Worm (Caenorhabditis elegans) whole organism, L2 larva: ENCODE measurements around the gene nlp-1.

ENCODE experiments used
- Y55F3AM.14 ChIP-seq: fragments of 200-800 bp; sonication (Bioruptor generic); optimal IDR thresholded peaks from 2 replicates; lab custom pipeline; 2018; ENCODE audit warnings: mild to moderate bottlenecking, missing genetic modification characterization, missing compliant biosample characterization
- ZK546.5 ChIP-seq: sonication (generic microtip); optimal IDR thresholded peaks from 2 replicates; lab custom pipeline; 2017; ENCODE audit warnings: missing biosample characterization, missing genetic modification characterization
- blmp-1 ChIP-seq: sonication (generic microtip); optimal IDR thresholded peaks from 2 replicates; lab custom pipeline; 2017; ENCODE audit warnings: missing genetic modification characterization, mild to moderate bottlenecking, missing compliant biosample characterization, antibody characterized with exemption, moderate library complexity; ENCODE audit not compliant: insufficient read depth
- ceh-16 ChIP-seq: fragments of 150-350 bp; optimal IDR thresholded peaks from 2 replicates; lab custom pipeline; 2014; ENCODE audit warnings: missing biosample characterization, missing genetic modification characterization
- crh-2 ChIP-seq: sonication (generic microtip); optimal IDR thresholded peaks from 2 replicates; lab custom pipeline; 2017; ENCODE audit warnings: missing biosample characterization, missing genetic modification characterization
- dmd-4 ChIP-seq: sonication (generic microtip); optimal IDR thresholded peaks from 2 replicates; lab custom pipeline; 2017; ENCODE audit warnings: missing biosample characterization, missing genetic modification characterization
- egl-27 ChIP-seq: sonication (generic microtip); optimal IDR thresholded peaks from 3 replicates; lab custom pipeline; 2017; ENCODE audit warnings: missing biosample characterization, missing genetic modification reagents, missing genetic modification characterization
- elt-1 ChIP-seq: fragments of 150-350 bp; optimal IDR thresholded peaks from 2 replicates; lab custom pipeline; 2014; ENCODE audit warnings: missing biosample characterization, missing genetic modification characterization
- fos-1 ChIP-seq: fragments of 150-350 bp; optimal IDR thresholded peaks from 2 replicates; lab custom pipeline; 2014; ENCODE audit warnings: missing biosample characterization, missing genetic modification characterization
- gmeb-1 ChIP-seq: fragments of 150-350 bp; optimal IDR thresholded peaks from 2 replicates; lab custom pipeline; 2014; ENCODE audit warnings: missing biosample characterization, missing genetic modification characterization
- lin-11 ChIP-seq: fragments of 150-350 bp; sonication (generic microtip); optimal IDR thresholded peaks from 2 replicates; lab custom pipeline; 2014; ENCODE audit warnings: missing biosample characterization, missing genetic modification characterization, inconsistent platforms, mixed read lengths
- lin-39 ChIP-seq: fragments of 150-350 bp; optimal IDR thresholded peaks from 2 replicates; lab custom pipeline; 2014; ENCODE audit warnings: missing biosample characterization, missing genetic modification reagents, missing genetic modification characterization
- mab-5 ChIP-seq: fragments of 150-350 bp; optimal IDR thresholded peaks from 2 replicates; lab custom pipeline; 2014; ENCODE audit warnings: missing biosample characterization, missing genetic modification characterization
- mbf-1 ChIP-seq: sonication (generic microtip); optimal IDR thresholded peaks from 2 replicates; lab custom pipeline; 2017; ENCODE audit warnings: missing biosample characterization, missing genetic modification characterization
- nhr-10 ChIP-seq: sonication (generic microtip); optimal IDR thresholded peaks from 2 replicates; lab custom pipeline; 2017; ENCODE audit warnings: missing biosample characterization, missing genetic modification characterization
- nhr-11 ChIP-seq: fragments of 150-350 bp; optimal IDR thresholded peaks from 2 replicates; lab custom pipeline; 2014; ENCODE audit warnings: missing biosample characterization, missing genetic modification characterization
- nhr-129 ChIP-seq: fragments of 150-350 bp; optimal IDR thresholded peaks from 2 replicates; lab custom pipeline; 2014; ENCODE audit warnings: missing biosample characterization, missing genetic modification characterization
- nhr-21 ChIP-seq: fragments of 150-350 bp; optimal IDR thresholded peaks from 2 replicates; lab custom pipeline; 2014; ENCODE audit warnings: missing biosample characterization, missing genetic modification characterization
- nhr-23 ChIP-seq: fragments of 150-350 bp; optimal IDR thresholded peaks from 2 replicates; lab custom pipeline; 2014; ENCODE audit warnings: missing biosample characterization, missing genetic modification reagents, missing genetic modification characterization
- nhr-237 ChIP-seq: fragments of 150-350 bp; optimal IDR thresholded peaks from 2 replicates; lab custom pipeline; 2014; ENCODE audit warnings: missing biosample characterization, missing genetic modification characterization
- nhr-25 ChIP-seq: fragments of 150-350 bp; sonication (generic microtip); optimal IDR thresholded peaks from 3 replicates; lab custom pipeline; 2014; ENCODE audit warnings: missing biosample characterization, missing genetic modification characterization
- nhr-6 ChIP-seq: fragments of 150-350 bp; optimal IDR thresholded peaks from 2 replicates; lab custom pipeline; 2014; ENCODE audit warnings: missing biosample characterization, missing genetic modification characterization
- nhr-77 ChIP-seq: fragments of 150-350 bp; optimal IDR thresholded peaks from 2 replicates; lab custom pipeline; 2014; ENCODE audit warnings: missing biosample characterization, missing genetic modification characterization
- peb-1 ChIP-seq: fragments of 150-350 bp; optimal IDR thresholded peaks from 2 replicates; lab custom pipeline; 2014; ENCODE audit warnings: missing biosample characterization, missing genetic modification characterization
- sem-4 ChIP-seq: fragments of 150-350 bp; optimal IDR thresholded peaks from 2 replicates; lab custom pipeline; 2014; ENCODE audit warnings: missing biosample characterization, missing genetic modification reagents, missing genetic modification characterization
- skn-1 ChIP-seq: sonication (generic microtip); optimal IDR thresholded peaks from 2 replicates; lab custom pipeline; 2017; ENCODE audit warnings: missing biosample characterization, missing genetic modification characterization
- sma-3 ChIP-seq: sonication (generic microtip); optimal IDR thresholded peaks from 2 replicates; lab custom pipeline; 2016; ENCODE audit warnings: missing genetic modification reagents, missing genetic modification characterization, missing compliant biosample characterization
- sma-9 ChIP-seq, 2 experiments: fragments of 150-350 bp in 1 of 2; sonication (generic microtip) in 1 of 2; optimal IDR thresholded peaks; 2 replicates each; lab custom pipeline; 2014 to 2016; ENCODE audit warnings: missing genetic modification characterization in 2 of 2, mild to moderate bottlenecking in 1 of 2, missing biosample characterization in 1 of 2, missing compliant biosample characterization in 1 of 2, missing genetic modification reagents in 1 of 2, moderate library complexity in 1 of 2
- snpc-4 ChIP-seq: fragments of 150-350 bp; optimal IDR thresholded peaks from 2 replicates; lab custom pipeline; 2014; ENCODE audit warnings: missing biosample characterization, missing genetic modification characterization
- unc-39 ChIP-seq: fragments of 150-350 bp; optimal IDR thresholded peaks from 2 replicates; lab custom pipeline; 2014; ENCODE audit warnings: missing biosample characterization, missing genetic modification characterization
- unc-55 ChIP-seq: fragments of 150-350 bp; sonication (generic microtip); optimal IDR thresholded peaks from 3 replicates; lab custom pipeline; 2014; ENCODE audit warnings: missing biosample characterization, missing genetic modification reagents, missing genetic modification characterization
- unc-62 ChIP-seq: fragments of 150-350 bp; optimal IDR thresholded peaks from 2 replicates; lab custom pipeline; 2014; ENCODE audit warnings: missing biosample characterization, missing genetic modification reagents, missing genetic modification characterization
- zag-1 ChIP-seq: fragments of 150-350 bp; optimal IDR thresholded peaks from 2 replicates; lab custom pipeline; 2014; ENCODE audit warnings: missing biosample characterization, missing genetic modification characterization
- ztf-1 ChIP-seq: fragments of 200-800 bp; sonication (Bioruptor generic); conservative IDR thresholded peaks from 2 replicates; pipeline ENCODE4 v1.3.6; 2022; ENCODE audit warnings: missing genetic modification characterization, missing compliant biosample characterization

nlp-1 gene

DNA sequence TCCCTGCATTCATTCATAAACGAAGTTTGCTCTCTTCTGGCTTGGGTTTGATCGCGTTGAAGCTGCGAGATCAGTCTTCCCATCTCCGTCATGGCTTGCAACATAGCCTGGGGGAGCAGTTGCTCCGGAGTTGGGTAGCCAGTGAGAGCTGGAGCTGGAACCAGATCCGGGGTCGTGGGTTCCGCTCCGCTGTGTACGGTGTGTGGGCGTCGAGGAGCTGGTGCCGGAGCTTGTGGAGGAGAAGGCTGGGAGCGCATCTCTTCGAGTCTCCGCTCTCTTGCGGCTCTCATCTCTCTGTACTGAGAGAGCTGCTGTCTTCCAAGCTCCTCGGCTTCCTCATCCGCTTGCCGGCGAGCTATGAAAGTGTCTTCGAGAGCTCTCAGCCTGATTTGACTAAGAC lies 25.1 kb downstream of the nlp-1 start:
- TF ChIP-seq lin-39 (tag; lab: Kevin White, UChicago) (no peak), skn-1 (no peak), unc-62 (no peak), nhr-11 (tag; lab: Kevin White, UChicago) (no peak), nhr-237 (no peak), ceh-16 (tag; lab: Kevin White, UChicago) (no peak), unc-39 (tag; lab: Kevin White, UChicago) (no peak), elt-1 (tag; lab: Kevin White, UChicago) (no peak), nhr-77 (tag; lab: Kevin White, UChicago) (no peak)
- TF ChIP-seq, all 48 proteins: peak for 0

- TF ChIP-seq sem-4 (no peak), crh-2 (tag; lab: Kevin White, UChicago) (no peak), nhr-6 (tag; lab: Kevin White, UChicago) (no peak), nhr-23 (tag; lab: Kevin White, UChicago) (no peak)
- TF ChIP-seq, all 48 proteins: peak for 0
Observed at ce11 chrX:3755753-3756152, 28.4 kb downstream of the nlp-1 start.

DNA sequence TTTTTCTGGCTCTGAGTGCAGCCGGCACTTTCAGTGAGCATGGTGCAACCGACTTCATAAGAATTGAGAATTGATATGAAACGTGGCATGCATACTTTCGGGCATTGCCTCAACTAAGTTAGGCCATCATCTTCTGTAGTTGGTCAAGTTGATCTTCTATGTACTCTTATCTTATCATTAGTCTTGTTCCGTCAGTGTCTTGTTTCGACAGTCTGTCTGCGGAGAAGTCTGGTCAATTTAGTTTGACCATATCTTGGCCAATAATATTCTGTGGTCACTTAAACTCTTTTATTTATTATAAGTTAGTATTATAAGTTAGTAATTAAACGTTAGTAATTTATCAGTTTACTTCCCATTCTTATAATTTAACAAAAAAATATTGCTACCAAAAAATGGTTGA lies 28.9 kb downstream of the nlp-1 start:
- TF ChIP-seq nhr-21 (tag; lab: Kevin White, UChicago) = peak; percentile 31
- TF ChIP-seq gmeb-1 = no peak
- TF ChIP-seq sma-9 (GFP tag; optimal IDR thresholded peaks at IDR 0.05; lab: Kevin White, UChicago) = peak; percentile 20
- no peak for TF ChIP-seq sma-9 (tag; optimal IDR thresholded peaks at IDR 0.05; lab: Kevin White, UChicago)

ce11 chrX:3758399-3758798 lies 31.0 kb downstream of the nlp-1 start, which contains the start of gene T14G12.12:
Gene T14G12.12, minus strand, starts transcription at chrX:3758499.
- TF ChIP-seq unc-39 (tag; lab: Kevin White, UChicago) (no peak), nhr-6 (tag; lab: Kevin White, UChicago) (no peak)
- TF ChIP-seq, all 48 proteins: peak for 0

ce11 chrX:3759345-3759744 lies 32.0 kb downstream of the nlp-1 start, which contains the start of gene T14G12.6:
Gene T14G12.6, minus strand, starts transcription at chrX:3759445.
- TF ChIP-seq skn-1 (no peak), ZK546.5 (no peak)

DNA sequence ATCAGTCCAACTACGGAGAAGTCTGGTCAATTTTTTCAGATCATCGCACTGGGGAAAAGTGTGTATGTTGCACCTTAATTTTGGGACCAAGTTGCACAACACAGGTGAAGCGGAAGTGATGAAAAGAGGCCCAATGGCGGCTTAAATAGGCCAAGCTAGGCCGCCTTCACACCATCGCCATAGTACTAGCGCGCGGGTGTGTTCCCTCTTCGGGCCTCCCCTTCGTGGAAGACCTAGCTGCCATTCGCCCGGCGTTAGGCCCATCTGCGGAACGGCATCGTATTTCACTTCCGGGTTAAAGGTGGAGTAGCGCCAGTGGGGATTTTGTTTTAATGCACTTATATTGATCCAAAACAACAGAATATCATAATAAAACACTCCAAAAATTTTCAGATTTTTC lies 32.4 kb downstream of the nlp-1 start:
- TF ChIP-seq zag-1 (no peak), mab-5 (tag; lab: Kevin White, UChicago) (no peak), Y55F3AM.14 (GFP tag; lab: Kevin White, UChicago) (no peak), crh-2 (tag; lab: Kevin White, UChicago) (no peak), unc-55 (GFP tag; lab: Kevin White, UChicago) (no peak), unc-62 (no peak), dmd-4 (tag; lab: Kevin White, UChicago) (no peak), nhr-25 (no peak), lin-11 (tag; lab: Kevin White, UChicago) (no peak), unc-39 (tag; lab: Kevin White, UChicago) (no peak), ztf-1 (no peak), snpc-4 (tag; lab: Kevin White, UChicago) (no peak), nhr-77 (tag; lab: Kevin White, UChicago) (no peak), sma-9 (GFP tag; optimal IDR thresholded peaks at IDR 0.05; lab: Kevin White, UChicago) (no peak), sma-9 (tag; optimal IDR thresholded peaks at IDR 0.05; lab: Kevin White, UChicago) (no peak)

DNA sequence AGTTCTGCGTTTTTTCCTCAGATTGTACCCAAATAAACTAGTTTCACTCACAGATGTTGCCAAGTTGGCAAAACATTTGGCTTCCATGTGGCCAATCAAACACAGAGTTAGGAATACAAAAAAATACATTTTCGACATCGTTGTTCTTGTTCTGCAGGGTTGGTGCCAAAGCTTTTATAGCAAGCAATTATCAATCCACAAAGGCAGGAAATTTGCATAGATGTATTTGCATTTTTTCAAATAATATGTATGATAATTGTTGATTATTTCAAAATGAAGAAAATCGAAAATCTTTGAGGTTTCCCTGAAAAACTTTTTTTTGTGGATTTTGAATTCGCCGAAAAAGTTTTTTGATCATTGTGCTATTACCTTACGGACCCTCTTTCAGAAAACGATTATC lies 35.0 kb downstream of the nlp-1 start, which contains the start of gene T14G12.11:
T14G12.11 (minus strand) TSS at position 138 of the 400 bp plus-strand sequence.
- no peak for TF ChIP-seq ztf-1
- TF ChIP-seq sma-3 (GFP tag; lab: Kevin White, UChicago) = no peak
- TF ChIP-seq Y55F3AM.14 (GFP tag; lab: Kevin White, UChicago) = no peak
- TF ChIP-seq egl-27 = no peak
- no peak for TF ChIP-seq nhr-129 (tag; lab: Kevin White, UChicago)
- TF ChIP-seq blmp-1 (tag; lab: Kevin White, UChicago) = no peak
- no peak for TF ChIP-seq nhr-10 (tag; lab: Kevin White, UChicago)
- no peak for TF ChIP-seq nhr-11 (tag; lab: Kevin White, UChicago)
- no peak for TF ChIP-seq peb-1 (tag; lab: Kevin White, UChicago)
- TF ChIP-seq mbf-1 (tag; lab: Kevin White, UChicago) = no peak
- TF ChIP-seq fos-1 (tag; lab: Kevin White, UChicago) = no peak
- TF ChIP-seq, all 48 proteins: peak for 0
